Worm (Caenorhabditis elegans) whole organism, early embryonic: ENCODE data around the gene Y66C5A.2.

Source experiments
- ama-1 ChIP-seq: fragments of 150-350 bp; optimal IDR thresholded peaks from 2 replicates; lab custom pipeline; 2014
- ceh-36 ChIP-seq: sonication (generic microtip); optimal IDR thresholded peaks from 2 replicates; lab custom pipeline; 2016; ENCODE audit warnings: missing genetic modification characterization, inconsistent platforms, missing compliant biosample characterization
- hmg-4 ChIP-seq: fragments of 200-800 bp; sonication (Bioruptor generic); optimal IDR thresholded peaks from 2 replicates; lab custom pipeline; 2018; ENCODE audit warnings: mild to moderate bottlenecking, missing genetic modification characterization, missing compliant biosample characterization
- hnd-1 ChIP-seq: sonication (generic microtip); optimal IDR thresholded peaks from 2 replicates; lab custom pipeline; 2016; ENCODE audit warnings: missing genetic modification characterization, missing compliant biosample characterization

DNA sequence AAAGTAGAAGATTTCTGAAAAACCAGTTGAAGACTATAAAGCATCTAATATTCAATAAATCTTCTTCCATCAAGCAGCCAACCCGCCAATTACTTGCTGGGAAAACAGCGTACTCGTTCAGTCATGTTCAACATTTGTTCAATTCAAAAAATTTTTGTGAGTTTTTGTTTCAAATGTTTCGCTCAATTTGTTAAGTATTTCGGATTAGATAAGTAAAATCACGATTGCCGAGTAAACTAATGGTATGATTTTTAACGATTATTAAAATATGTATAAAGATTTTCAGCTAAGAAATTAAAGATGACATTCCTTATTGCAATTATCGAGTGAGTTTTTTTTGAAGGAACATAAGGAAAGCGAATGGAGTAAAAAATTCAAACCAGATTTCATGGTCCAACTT is 10.2 kb downstream of the Y66C5A.2 start, which contains the start of gene M163.10:
- TF ChIP-seq ceh-36, result no peak
- TF ChIP-seq hnd-1 (tag; lab: Kevin White, UChicago), result no peak
- no peak for TF ChIP-seq ama-1 (lab: Kevin White, UChicago)
- TF ChIP-seq hmg-4 (GFP tag; lab: Kevin White, UChicago), result no peak
